Fruit fly (Drosophila melanogaster) whole organism, embryonic: ENCODE results near the gene Pfas.
A peak's percentile ranks its signal among the peaks of the same experiment; 100 is the strongest.

Source experiments
- Bgb ChIP-seq: fragments of 200-800 bp; sonication (Bioruptor generic); IDR thresholded peaks from 2 replicates; pipeline ENCODE4 v1.3.6; 2022; ENCODE audit warnings: missing biosample characterization, missing genetic modification characterization; ENCODE audit not compliant: partially characterized antibody
- CG10147 ChIP-seq: fragments of 200-800 bp; sonication (Bioruptor generic); optimal IDR thresholded peaks from 2 replicates; lab custom pipeline; 2019; ENCODE audit warnings: missing biosample characterization, mild to moderate bottlenecking, missing genetic modification characterization, moderate library complexity
- CG10321 ChIP-seq: fragments of 200-800 bp; sonication (Bioruptor generic); IDR thresholded peaks from 2 replicates; pipeline ENCODE4 v1.3.6; 2022; ENCODE audit warnings: missing biosample characterization, missing genetic modification characterization
- CG10431 ChIP-seq: fragments of 200-800 bp; sonication (Bioruptor generic); optimal IDR thresholded peaks from 3 replicates; lab custom pipeline; 2018; ENCODE audit warnings: missing biosample characterization, mild to moderate bottlenecking, missing genetic modification characterization
- CG10462 ChIP-seq: fragments of 200-800 bp; sonication (Bioruptor generic); optimal IDR thresholded peaks from 2 replicates; lab custom pipeline; 2016; ENCODE audit warnings: missing biosample characterization, missing genetic modification characterization
- CG11093 ChIP-seq: fragments of 200-800 bp; sonication (Bioruptor generic); IDR thresholded peaks from 3 replicates; pipeline ENCODE4 v1.3.6; 2022; ENCODE audit warnings: missing biosample characterization, missing genetic modification characterization
- CG12104 ChIP-seq: fragments of 200-800 bp; sonication (Bioruptor generic); optimal IDR thresholded peaks from 3 replicates; lab custom pipeline; 2016; ENCODE audit warnings: missing biosample characterization, missing genetic modification characterization
- CG14667 ChIP-seq: fragments of 200-800 bp; sonication (Bioruptor generic); IDR thresholded peaks from 2 replicates; pipeline ENCODE4 v1.3.6; 2022; ENCODE audit warnings: missing biosample characterization, missing genetic modification characterization
- CG1603 ChIP-seq: fragments of 200-800 bp; sonication (Bioruptor generic); optimal IDR thresholded peaks from 2 replicates; lab custom pipeline; 2019; ENCODE audit warnings: missing biosample characterization, mild to moderate bottlenecking, missing genetic modification characterization, moderate library complexity
- CG17361 ChIP-seq: fragments of 200-800 bp; sonication (Bioruptor generic); IDR thresholded peaks from 3 replicates; pipeline ENCODE4 v1.3.6; 2022; ENCODE audit warnings: missing biosample characterization, missing genetic modification characterization
- CG2120 ChIP-seq: fragments of 200-800 bp; sonication (Bioruptor generic); optimal IDR thresholded peaks from 3 replicates; lab custom pipeline; 2016; ENCODE audit warnings: missing biosample characterization, missing genetic modification characterization
- CG30403 ChIP-seq: fragments of 200-800 bp; sonication (Bioruptor generic); optimal IDR thresholded peaks from 3 replicates; lab custom pipeline; 2016; ENCODE audit warnings: missing biosample characterization, missing genetic modification characterization
- CG3065 ChIP-seq: fragments of 200-800 bp; sonication (Bioruptor generic); optimal IDR thresholded peaks from 2 replicates; lab custom pipeline; 2016; ENCODE audit warnings: missing biosample characterization, missing genetic modification characterization
- CG32532 ChIP-seq: fragments of 200-800 bp; sonication (Bioruptor generic); IDR thresholded peaks from 2 replicates; pipeline ENCODE4 v1.3.6; 2022; ENCODE audit warnings: missing biosample characterization, missing genetic modification characterization
- CG4854 ChIP-seq: fragments of 200-800 bp; sonication (Bioruptor generic); optimal IDR thresholded peaks from 2 replicates; lab custom pipeline; 2016; ENCODE audit warnings: missing biosample characterization, missing genetic modification characterization, inconsistent platforms
- CG5953 ChIP-seq: fragments of 200-800 bp; sonication (Bioruptor generic); IDR thresholded peaks from 2 replicates; pipeline ENCODE4 v1.3.6; 2022; ENCODE audit warnings: missing biosample characterization, missing genetic modification characterization
- CG6791 ChIP-seq: fragments of 200-800 bp; sonication (Bioruptor generic); IDR thresholded peaks from 3 replicates; pipeline ENCODE4 v1.3.6; 2022; ENCODE audit warnings: missing biosample characterization, missing genetic modification characterization; ENCODE audit not compliant: partially characterized antibody
- CG7987 ChIP-seq: fragments of 200-800 bp; sonication (Bioruptor generic); optimal IDR thresholded peaks from 2 replicates; lab custom pipeline; 2018; ENCODE audit warnings: missing biosample characterization, mild to moderate bottlenecking, missing genetic modification characterization, moderate library complexity
- CG9437 ChIP-seq: fragments of 200-800 bp; sonication (Bioruptor generic); optimal IDR thresholded peaks from 2 replicates; lab custom pipeline; 2018; ENCODE audit warnings: missing biosample characterization, mild to moderate bottlenecking, missing genetic modification characterization
- Drgx ChIP-seq: fragments of 200-800 bp; sonication (Bioruptor generic); IDR thresholded peaks from 2 replicates; pipeline ENCODE4 v1.3.6; 2022; ENCODE audit warnings: missing biosample characterization, missing genetic modification characterization
- H15 ChIP-seq: fragments of 200-800 bp; sonication (Bioruptor generic); IDR thresholded peaks from 3 replicates; pipeline ENCODE4 v1.3.6; 2022; ENCODE audit warnings: missing biosample characterization, missing genetic modification characterization
- Hey ChIP-seq: fragments of 200-800 bp; sonication (Bioruptor generic); optimal IDR thresholded peaks from 3 replicates; lab custom pipeline; 2018; ENCODE audit warnings: missing biosample characterization, mild to moderate bottlenecking, missing genetic modification characterization
- Kr ChIP-seq: fragments of 200-800 bp; sonication (Bioruptor generic); optimal IDR thresholded peaks from 2 replicates; lab custom pipeline; 2017; ENCODE audit warnings: missing biosample characterization, mild to moderate bottlenecking, missing genetic modification characterization
- Mes4 ChIP-seq: fragments of 200-800 bp; sonication (Bioruptor generic); optimal IDR thresholded peaks from 2 replicates; lab custom pipeline; 2016; ENCODE audit warnings: missing biosample characterization, missing genetic modification characterization
- NC2β ChIP-seq: fragments of 200-800 bp; sonication (Bioruptor generic); optimal IDR thresholded peaks from 2 replicates; lab custom pipeline; 2016; ENCODE audit warnings: missing biosample characterization, missing genetic modification characterization
- NK7.1 ChIP-seq: fragments of 200-800 bp; sonication (Bioruptor generic); optimal IDR thresholded peaks from 3 replicates; lab custom pipeline; 2016; ENCODE audit warnings: missing biosample characterization, missing genetic modification characterization
- Ptx1 ChIP-seq: fragments of 200-800 bp; sonication (Bioruptor generic); IDR thresholded peaks from 2 replicates; pipeline ENCODE4 v1.3.6; 2022; ENCODE audit warnings: missing biosample characterization, missing genetic modification characterization
- Vsx1 ChIP-seq: fragments of 200-800 bp; sonication (Bioruptor generic); optimal IDR thresholded peaks from 2 replicates; lab custom pipeline; 2017; ENCODE audit warnings: missing biosample characterization, mild to moderate bottlenecking, missing genetic modification characterization, missing genetic modification reagents
- ab ChIP-seq: fragments of 200-800 bp; sonication (Bioruptor generic); optimal IDR thresholded peaks from 2 replicates; lab custom pipeline; 2016; ENCODE audit warnings: missing biosample characterization, missing genetic modification characterization
- ap ChIP-seq: fragments of 200-800 bp; sonication (Bioruptor generic); IDR thresholded peaks from 2 replicates; pipeline ENCODE4 v1.3.6; 2022; ENCODE audit warnings: missing biosample characterization, missing genetic modification characterization
- ase ChIP-seq: fragments of 200-800 bp; sonication (Bioruptor generic); IDR thresholded peaks from 3 replicates; pipeline ENCODE4 v1.3.6; 2022; ENCODE audit warnings: missing biosample characterization, missing genetic modification characterization
- ash1 ChIP-seq: fragments of 200-800 bp; sonication (Bioruptor generic); optimal IDR thresholded peaks from 2 replicates; lab custom pipeline; 2018; ENCODE audit warnings: missing biosample characterization, mild to moderate bottlenecking, missing genetic modification characterization
- bsh ChIP-seq, 2 experiments: fragments of 200-800 bp; sonication (Bioruptor generic); optimal IDR thresholded peaks; 2 replicates each; lab custom pipeline; 2017 to 2018; ENCODE audit warnings: mild to moderate bottlenecking in 2 of 2, missing biosample characterization in 2 of 2, missing genetic modification characterization in 2 of 2, moderate library complexity in 1 of 2
- cato ChIP-seq: fragments of 200-800 bp; sonication (Bioruptor generic); optimal IDR thresholded peaks from 2 replicates; lab custom pipeline; 2016; ENCODE audit warnings: missing biosample characterization, missing genetic modification characterization, borderline replicate concordance
- chn ChIP-seq: fragments of 200-800 bp; sonication (Bioruptor generic); optimal IDR thresholded peaks from 2 replicates; lab custom pipeline; 2016; ENCODE audit warnings: missing biosample characterization, missing genetic modification characterization
- danr ChIP-seq: fragments of 200-800 bp; sonication (Bioruptor generic); IDR thresholded peaks from 2 replicates; pipeline ENCODE4 v1.3.6; 2022; ENCODE audit warnings: missing biosample characterization, missing genetic modification characterization
- emc ChIP-seq: fragments of 200-800 bp; sonication (Bioruptor generic); optimal IDR thresholded peaks from 2 replicates; lab custom pipeline; 2016; ENCODE audit warnings: missing biosample characterization, missing genetic modification characterization
- esg ChIP-seq: fragments of 200-800 bp; sonication (Bioruptor generic); conservative IDR thresholded peaks from 2 replicates; pipeline ENCODE4 v1.3.6; 2022; ENCODE audit warnings: missing biosample characterization, missing genetic modification characterization
- hb ChIP-seq: fragments of 200-800 bp; sonication (Bioruptor generic); IDR thresholded peaks from 3 replicates; pipeline ENCODE4 v1.3.6; 2022; ENCODE audit warnings: missing biosample characterization, missing genetic modification characterization; ENCODE audit not compliant: partially characterized antibody
- kah ChIP-seq: fragments of 200-800 bp; sonication (Bioruptor generic); optimal IDR thresholded peaks from 2 replicates; lab custom pipeline; 2018; ENCODE audit warnings: missing biosample characterization, mild to moderate bottlenecking, missing genetic modification characterization
- nerfin-1 ChIP-seq: fragments of 200-800 bp; sonication (Bioruptor generic); optimal IDR thresholded peaks from 3 replicates; lab custom pipeline; 2019; ENCODE audit warnings: missing biosample characterization, mild to moderate bottlenecking, missing genetic modification characterization, moderate library complexity
- pfk ChIP-seq: fragments of 200-800 bp; sonication (Bioruptor generic); optimal IDR thresholded peaks from 2 replicates; lab custom pipeline; 2018; ENCODE audit warnings: missing biosample characterization, mild to moderate bottlenecking, missing genetic modification characterization, moderate library complexity
- pho ChIP-seq: fragments of 200-800 bp; sonication (Bioruptor generic); optimal IDR thresholded peaks from 2 replicates; lab custom pipeline; 2016; ENCODE audit warnings: missing biosample characterization, missing genetic modification characterization
- pzg ChIP-seq: fragments of 200-800 bp; sonication (Bioruptor generic); optimal IDR thresholded peaks from 3 replicates; lab custom pipeline; 2018; ENCODE audit warnings: missing biosample characterization, mild to moderate bottlenecking, missing genetic modification characterization, moderate library complexity
- sens ChIP-seq: fragments of 200-800 bp; sonication (Bioruptor generic); peaks from one replicate; lab custom pipeline; 2016; ENCODE audit warnings: missing biosample characterization, missing genetic modification characterization
- seq ChIP-seq: fragments of 200-800 bp; sonication (Bioruptor generic); IDR thresholded peaks from 2 replicates; pipeline ENCODE4 v1.3.6; 2022; ENCODE audit warnings: missing biosample characterization, missing genetic modification characterization
- slp2 ChIP-seq: fragments of 200-800 bp; sonication (Bioruptor generic); optimal IDR thresholded peaks from 2 replicates; lab custom pipeline; 2016; ENCODE audit warnings: missing biosample characterization, missing genetic modification characterization
- stc ChIP-seq: fragments of 200-800 bp; sonication (Bioruptor generic); IDR thresholded peaks from 2 replicates; pipeline ENCODE4 v1.3.6; 2022; ENCODE audit warnings: missing biosample characterization, missing genetic modification characterization
- unc-4 ChIP-seq: fragments of 200-800 bp; sonication (Bioruptor generic); IDR thresholded peaks from 2 replicates; pipeline ENCODE4 v1.3.6; 2022; ENCODE audit warnings: missing biosample characterization, missing genetic modification characterization; ENCODE audit not compliant: partially characterized antibody
- vfl ChIP-seq: fragments of 200-800 bp; sonication (Bioruptor generic); optimal IDR thresholded peaks from 2 replicates; lab custom pipeline; 2016; ENCODE audit warnings: missing biosample characterization, missing genetic modification characterization
- vvl ChIP-seq: fragments of 200-800 bp; sonication (Bioruptor generic); IDR thresholded peaks from 2 replicates; pipeline ENCODE4 v1.3.6; 2022; ENCODE audit warnings: missing biosample characterization, missing genetic modification characterization
- yki ChIP-seq: fragments of >200 bp; optimal IDR thresholded peaks from 3 replicates; lab custom pipeline; 2018

The Pfas gene

DNA sequence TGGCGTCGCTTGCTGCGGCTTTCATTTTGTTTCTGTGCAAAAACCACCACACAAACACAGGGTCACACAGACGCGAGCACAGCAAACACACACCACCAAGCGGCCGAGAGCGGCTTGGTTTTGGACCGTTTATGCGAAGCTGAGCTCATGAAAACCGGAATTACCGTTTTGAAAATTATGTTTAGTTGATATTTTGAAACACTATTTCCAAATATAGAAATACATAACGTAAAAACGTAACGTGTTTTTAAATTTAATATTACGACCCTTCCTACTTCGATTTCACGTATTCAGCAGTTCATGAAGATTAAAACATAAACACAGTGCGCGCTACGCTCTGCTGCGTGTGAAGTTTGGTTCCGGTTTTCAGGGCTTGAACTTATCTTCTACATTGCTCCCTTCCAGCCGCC, 5.4 kb upstream of the Pfas start (continued):
- TF ChIP-seq CG5953 (GFP tag; lab: Robert Waterston, UW) (peak; percentile 90), CG32532 (peak; percentile 95), ase (GFP tag; lab: Robert Waterston, UW) (peak; percentile 83), H15 (GFP tag; lab: Robert Waterston, UW) (peak; percentile 81), vvl (GFP tag; lab: Robert Waterston, UW) (peak; percentile 99), CG10321 (peak; percentile 81), Mes4 (GFP tag; lab: Kevin White, UChicago) (peak; percentile 94), CG11093 (peak; percentile 73), CG7987 (GFP tag; lab: Kevin White, UChicago) (peak; percentile 93), CG6791 (GFP tag; lab: Robert Waterston, UW) (0 out of 3 replicates have a peak, but pooled peaks have one; percentile 12), yki (lab: Kevin White, UChicago) (no peak), CG9437 (GFP tag; lab: Kevin White, UChicago) (peak; percentile 90), emc (GFP tag; lab: Kevin White, UChicago) (peak; percentile 82), ash1 (GFP tag; lab: Kevin White, UChicago) (peak; percentile 76), CG3065 (GFP tag; lab: Kevin White, UChicago) (peak; percentile 80), slp2 (GFP tag; lab: Kevin White, UChicago) (peak; percentile 83), pho (GFP tag; lab: Kevin White, UChicago) (peak; percentile 95), NK7.1 (GFP tag; lab: Kevin White, UChicago) (peak; percentile 86), CG1603 (tag; lab: Kevin White, UChicago) (peak; percentile 97), NC2β (GFP tag; lab: Kevin White, UChicago) (peak; percentile 89), unc-4 (GFP tag; lab: Robert Waterston, UW) (no peak), pfk (GFP tag; lab: Kevin White, UChicago) (peak; percentile 57), hb (GFP tag; lab: Robert Waterston, UW) (no peak), CG10431 (GFP tag; lab: Kevin White, UChicago) (peak; percentile 92), CG30403 (GFP tag; lab: Kevin White, UChicago) (peak; percentile 96), Ptx1 (peak; percentile 92), bsh (GFP tag; optimal IDR thresholded peaks at IDR 0.05; lab: Kevin White, UChicago) (peak; percentile 93 to 97), danr (GFP tag; lab: Robert Waterston, UW) (peak; percentile 37; the same call in 1 of the 2 replicates), CG14667 (peak; percentile 35; the same call in 1 of the 2 replicates), CG10462 (peak; percentile 80), CG2120 (GFP tag; lab: Kevin White, UChicago) (peak; percentile 95), Bgb (GFP tag; lab: Robert Waterston, UW) (no peak), esg (GFP tag; lab: Robert Waterston, UW) (peak; percentile 91), Vsx1 (GFP tag; lab: Kevin White, UChicago) (no peak), ap (peak; percentile 89), chn (GFP tag; lab: Kevin White, UChicago) (peak; percentile 92), kah (GFP tag; lab: Kevin White, UChicago) (peak; percentile 92), CG12104 (peak; percentile 96), stc (GFP tag; lab: Robert Waterston, UW) (peak; percentile 95), ab (peak; percentile 60), vfl (peak; percentile 90), CG10147 (peak; percentile 97), pzg (GFP tag; lab: Kevin White, UChicago) (peak; percentile 10), cato (GFP tag; lab: Kevin White, UChicago) (peak; percentile 82), Drgx (peak; percentile 96), nerfin-1 (tag; lab: Kevin White, UChicago) (peak; percentile 95), seq (GFP tag; lab: Robert Waterston, UW) (peak; percentile 97), CG4854 (peak; percentile 95), sens (GFP tag; lab: Kevin White, UChicago) (peak; percentile 99), Kr (GFP tag; lab: Kevin White, UChicago) (peak; percentile 27), CG17361 (GFP tag; lab: Robert Waterston, UW) (no peak; the same call in none of the 3 replicates), Hey (tag; lab: Kevin White, UChicago) (peak; percentile 85)
